Worm (Caenorhabditis elegans) whole organism, young adult: ENCODE data around the gene skih-2.

ENCODE experiments used
- C06A6.2 ChIP-seq: fragments of 200-800 bp; sonication (Bioruptor generic); conservative IDR thresholded peaks from 2 replicates; pipeline ENCODE4 v1.3.6; 2022; ENCODE audit warnings: missing genetic modification characterization, missing compliant biosample characterization
- F33H1.4 ChIP-seq: fragments of 200-800 bp; sonication (Bioruptor generic); IDR thresholded peaks from 2 replicates; pipeline ENCODE4 v1.3.6; 2022; ENCODE audit warnings: missing genetic modification reagents, missing genetic modification characterization, missing compliant biosample characterization
- F39B2.1 ChIP-seq: fragments of 200-800 bp; sonication (Bioruptor generic); IDR thresholded peaks from 2 replicates; pipeline ENCODE4 v1.3.6; 2022; ENCODE audit warnings: missing genetic modification reagents, missing genetic modification characterization, missing compliant biosample characterization
- F55B11.4 ChIP-seq: sonication (generic microtip); optimal IDR thresholded peaks from 2 replicates; lab custom pipeline; 2016; ENCODE audit warnings: missing compliant biosample characterization, missing genetic modification characterization, borderline replicate concordance; ENCODE audit not compliant: insufficient read depth
- ceh-27 ChIP-seq: fragments of 200-800 bp; sonication (Bioruptor generic); optimal IDR thresholded peaks from 2 replicates; lab custom pipeline; 2018; ENCODE audit warnings: mild to moderate bottlenecking, missing genetic modification characterization, moderate library complexity, missing compliant biosample characterization
- dox-1 ChIP-seq: fragments of 200-800 bp; sonication (Bioruptor generic); IDR thresholded peaks from 2 replicates; pipeline ENCODE4 v1.3.6; 2022; ENCODE audit warnings: missing genetic modification reagents, missing genetic modification characterization, missing compliant biosample characterization
- dpl-1 ChIP-seq: fragments of 150-350 bp; optimal IDR thresholded peaks from 2 replicates; lab custom pipeline; 2014; ENCODE audit warnings: missing biosample characterization, missing genetic modification reagents, missing genetic modification characterization
- him-1 ChIP-seq: sonication (generic microtip); optimal IDR thresholded peaks from 2 replicates; lab custom pipeline; 2016; ENCODE audit warnings: missing genotype, missing genetic modification reagents, missing genetic modification characterization, missing compliant biosample characterization
- let-526 ChIP-seq: fragments of 200-800 bp; sonication (Bioruptor generic); IDR thresholded peaks from 2 replicates; pipeline ENCODE4 v1.3.6; 2022; ENCODE audit warnings: missing genetic modification reagents, missing genetic modification characterization, missing compliant biosample characterization
- lin-35 ChIP-seq, 3 experiments: fragments of 150-350 bp in 2 of 3; sonication (generic microtip) in 1 of 3; optimal IDR thresholded peaks; 2 replicates each; lab custom pipeline; 2014 to 2018; ENCODE audit warnings: missing biosample characterization in 3 of 3, missing genetic modification characterization in 3 of 3, missing genetic modification reagents in 3 of 3
- nfyb-1 ChIP-seq: fragments of 200-800 bp; sonication (Bioruptor generic); IDR thresholded peaks from 2 replicates; pipeline ENCODE4 v1.3.6; 2022; ENCODE audit warnings: missing genetic modification reagents, missing genetic modification characterization, missing compliant biosample characterization
- nhr-27 ChIP-seq: fragments of 200-800 bp; sonication (Bioruptor generic); optimal IDR thresholded peaks from 2 replicates; lab custom pipeline; 2018; ENCODE audit warnings: mild to moderate bottlenecking, missing genetic modification characterization, moderate library complexity, missing compliant biosample characterization
- nhr-80 ChIP-seq: sonication (generic microtip); optimal IDR thresholded peaks from 2 replicates; lab custom pipeline; 2016; ENCODE audit warnings: missing genetic modification characterization, missing compliant biosample characterization
- rec-8 ChIP-seq, 2 experiments: sonication (generic microtip); optimal IDR thresholded peaks; 2 replicates each; lab custom pipeline; 2016; ENCODE audit warnings: mild to moderate bottlenecking in 2 of 2, missing genetic modification characterization in 2 of 2, missing genetic modification reagents in 2 of 2, missing genotype in 2 of 2, missing biosample characterization in 1 of 2, missing compliant biosample characterization in 1 of 2, moderate library complexity in 1 of 2

- TF ChIP-seq let-526 (no peak), nhr-27 (tag; lab: Kevin White, UChicago) (no peak), nfyb-1 (GFP tag; lab: Robert Waterston, UW) (no peak; the same call in 1 of the 2 replicates), ceh-27 (GFP tag; lab: Kevin White, UChicago) (peak; percentile 2), dpl-1 (GFP tag; lab: Kevin White, UChicago) (no peak), rec-8 (tag; optimal IDR thresholded peaks at IDR 0.05; lab: Kevin White, UChicago) (no peak), F33H1.4 (GFP tag; lab: Robert Waterston, UW) (peak; percentile 45), lin-35 (GFP tag; optimal IDR thresholded peaks at IDR 0.05; lab: Kevin White, UChicago) (no peak), F39B2.1 (GFP tag; lab: Robert Waterston, UW) (peak; percentile 83), C06A6.2 (GFP tag; lab: Robert Waterston, UW) (no peak), dox-1 (GFP tag; lab: Robert Waterston, UW) (no peak), him-1 (tag; lab: Kevin White, UChicago) (no peak), nhr-80 (tag; lab: Kevin White, UChicago) (no peak), F55B11.4 (tag; lab: Kevin White, UChicago) (no peak)
Measured at ce11 chrIV:11109771-11110170, 32.4 kb downstream of the skih-2 start, which contains the start of gene pigk-1.
